Worm (Caenorhabditis elegans) whole organism, late embryonic: ENCODE data around the gene ver-4.

Source experiments
- ama-1 ChIP-seq: fragments of 150-350 bp; optimal IDR thresholded peaks from 2 replicates; lab custom pipeline; 2014
- dve-1 ChIP-seq: sonication (generic microtip); optimal IDR thresholded peaks from 2 replicates; lab custom pipeline; 2017; ENCODE audit warnings: antibody characterized with exemption, mild to moderate bottlenecking, missing genetic modification characterization, missing compliant biosample characterization
- fkh-10 ChIP-seq: fragments of 150-350 bp; optimal IDR thresholded peaks from 2 replicates; lab custom pipeline; 2014; ENCODE audit warnings: missing biosample characterization, missing genetic modification reagents, missing genetic modification characterization
- lin-11 ChIP-seq: fragments of 200-800 bp; sonication (Bioruptor generic); optimal IDR thresholded peaks from 2 replicates; lab custom pipeline; 2018; ENCODE audit warnings: mild to moderate bottlenecking, missing genetic modification characterization, missing compliant biosample characterization
- nhr-11 ChIP-seq: fragments of 150-350 bp; optimal IDR thresholded peaks from 2 replicates; lab custom pipeline; 2014; ENCODE audit warnings: missing biosample characterization, missing genetic modification characterization
- tbx-2 ChIP-seq: sonication (generic microtip); optimal IDR thresholded peaks from 2 replicates; lab custom pipeline; 2016; ENCODE audit warnings: missing genetic modification characterization, missing compliant biosample characterization

DNA sequence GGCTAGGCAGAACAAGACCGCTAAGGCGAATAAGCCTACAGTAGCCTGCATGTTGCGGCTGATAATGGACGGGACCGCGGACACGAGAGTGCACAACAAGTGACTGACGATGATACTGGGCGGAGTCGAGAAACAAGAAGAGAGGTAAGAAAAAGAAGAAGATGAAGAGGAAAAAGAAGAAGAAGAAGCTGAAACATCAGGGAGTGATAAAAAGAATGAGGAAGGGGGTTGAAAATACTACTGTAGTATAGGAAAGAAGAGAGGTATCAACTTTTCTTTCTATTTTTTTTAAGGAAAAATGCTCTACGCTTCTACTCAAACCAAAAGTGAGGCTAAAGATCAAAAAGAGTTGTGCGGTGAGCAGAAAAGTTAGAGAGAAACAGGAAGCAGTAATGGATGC is 33.3 kb upstream of the ver-4 start, which contains the start of gene T21B6.3:
- TF ChIP-seq tbx-2 (tag; lab: Kevin White, UChicago) (no peak), nhr-11 (no peak), fkh-10 (no peak), lin-11 (tag; lab: Kevin White, UChicago) (no peak), dve-1 (tag; lab: Kevin White, UChicago) (no peak), ama-1 (lab: Kevin White, UChicago) (no peak)
